Worm (Caenorhabditis elegans) whole organism, late embryonic: ENCODE measurements around the gene ZK896.5.
A peak's percentile ranks its signal among the peaks of the same experiment; 100 is the strongest.

Experiments used
- C38D4.7 ChIP-seq: fragments of 200-800 bp; sonication (Bioruptor generic); optimal IDR thresholded peaks from 2 replicates; lab custom pipeline; 2018; ENCODE audit warnings: mild to moderate bottlenecking, missing genetic modification characterization, moderate library complexity, missing compliant biosample characterization
- T23F11.4 ChIP-seq: fragments of 200-800 bp; sonication (Bioruptor generic); optimal IDR thresholded peaks from 2 replicates; lab custom pipeline; 2018; ENCODE audit warnings: mild to moderate bottlenecking, missing genetic modification characterization, missing compliant biosample characterization
- ama-1 ChIP-seq: fragments of 150-350 bp; optimal IDR thresholded peaks from 2 replicates; lab custom pipeline; 2014
- ceh-18 ChIP-seq: sonication (generic microtip); optimal IDR thresholded peaks from 2 replicates; lab custom pipeline; 2016; ENCODE audit warnings: missing genetic modification characterization, missing compliant biosample characterization
- ceh-19 ChIP-seq: fragments of 200-800 bp; sonication (Bioruptor generic); optimal IDR thresholded peaks from 2 replicates; lab custom pipeline; 2018; ENCODE audit warnings: mild to moderate bottlenecking, missing genetic modification characterization, missing compliant biosample characterization
- ceh-24 ChIP-seq: sonication (generic microtip); optimal IDR thresholded peaks from 2 replicates; lab custom pipeline; 2016; ENCODE audit warnings: mild to moderate bottlenecking, missing genetic modification characterization, missing compliant biosample characterization
- ceh-30 ChIP-seq: fragments of 150-350 bp; optimal IDR thresholded peaks from 2 replicates; lab custom pipeline; 2014; ENCODE audit warnings: missing biosample characterization, missing genetic modification characterization
- ceh-31 ChIP-seq: sonication (generic microtip); optimal IDR thresholded peaks from 2 replicates; lab custom pipeline; 2016; ENCODE audit warnings: missing genetic modification characterization, missing compliant biosample characterization
- ceh-45 ChIP-seq: fragments of 200-800 bp; sonication (Bioruptor generic); IDR thresholded peaks from 2 replicates; pipeline ENCODE4 v1.3.6; 2022; ENCODE audit warnings: missing genetic modification reagents, missing genetic modification characterization, missing compliant biosample characterization
- ceh-6 ChIP-seq: fragments of 200-800 bp; sonication (Bioruptor generic); optimal IDR thresholded peaks from 2 replicates; lab custom pipeline; 2018; ENCODE audit warnings: mild to moderate bottlenecking, missing genetic modification characterization, missing compliant biosample characterization
- che-1 ChIP-seq: sonication (generic microtip); optimal IDR thresholded peaks from 2 replicates; lab custom pipeline; 2016; ENCODE audit warnings: mild to moderate bottlenecking, missing genetic modification characterization, missing compliant biosample characterization
- dve-1 ChIP-seq: sonication (generic microtip); optimal IDR thresholded peaks from 2 replicates; lab custom pipeline; 2017; ENCODE audit warnings: antibody characterized with exemption, mild to moderate bottlenecking, missing genetic modification characterization, missing compliant biosample characterization
- elt-2 ChIP-seq: sonication (generic microtip); optimal IDR thresholded peaks from 2 replicates; lab custom pipeline; 2016; ENCODE audit warnings: missing genetic modification reagents, missing genetic modification characterization, missing compliant biosample characterization
- elt-4 ChIP-seq: sonication (generic microtip); optimal IDR thresholded peaks from 2 replicates; lab custom pipeline; 2016; ENCODE audit warnings: missing genetic modification characterization, missing compliant biosample characterization
- ets-4 ChIP-seq: sonication (generic microtip); optimal IDR thresholded peaks from 2 replicates; lab custom pipeline; 2016; ENCODE audit warnings: missing genetic modification characterization, missing compliant biosample characterization
- fax-1 ChIP-seq: sonication (generic microtip); optimal IDR thresholded peaks from 2 replicates; lab custom pipeline; 2016; ENCODE audit warnings: missing genotype, missing genetic modification characterization, missing compliant biosample characterization
- fkh-10 ChIP-seq: fragments of 150-350 bp; optimal IDR thresholded peaks from 2 replicates; lab custom pipeline; 2014; ENCODE audit warnings: missing biosample characterization, missing genetic modification reagents, missing genetic modification characterization
- fkh-6 ChIP-seq: sonication (generic microtip); optimal IDR thresholded peaks from 2 replicates; lab custom pipeline; 2016; ENCODE audit warnings: missing genetic modification characterization, missing compliant biosample characterization
- hlh-13 ChIP-seq: fragments of 200-800 bp; sonication (Bioruptor generic); optimal IDR thresholded peaks from 2 replicates; lab custom pipeline; 2018; ENCODE audit warnings: mild to moderate bottlenecking, missing genetic modification characterization, missing compliant biosample characterization
- hlh-30 ChIP-seq: sonication (generic microtip); optimal IDR thresholded peaks from 2 replicates; lab custom pipeline; 2017; ENCODE audit warnings: antibody characterized with exemption, missing genetic modification characterization, missing compliant biosample characterization; ENCODE audit not compliant: insufficient read depth
- lim-6 ChIP-seq: sonication (generic microtip); optimal IDR thresholded peaks from 2 replicates; lab custom pipeline; 2016; ENCODE audit warnings: missing genetic modification characterization, missing compliant biosample characterization
- lin-11 ChIP-seq: fragments of 200-800 bp; sonication (Bioruptor generic); optimal IDR thresholded peaks from 2 replicates; lab custom pipeline; 2018; ENCODE audit warnings: mild to moderate bottlenecking, missing genetic modification characterization, missing compliant biosample characterization
- nhr-232 ChIP-seq: sonication (generic microtip); optimal IDR thresholded peaks from 2 replicates; lab custom pipeline; 2016; ENCODE audit warnings: missing genetic modification characterization, missing compliant biosample characterization
- npax-4 ChIP-seq: sonication (generic microtip); optimal IDR thresholded peaks from 2 replicates; lab custom pipeline; 2016; ENCODE audit warnings: missing genetic modification characterization, missing compliant biosample characterization
- pag-3 ChIP-seq: sonication (generic microtip); optimal IDR thresholded peaks from 2 replicates; lab custom pipeline; 2016; ENCODE audit warnings: missing compliant biosample characterization, missing genetic modification characterization, borderline replicate concordance
- pax-1 ChIP-seq: fragments of 150-350 bp; optimal IDR thresholded peaks from 2 replicates; lab custom pipeline; 2014; ENCODE audit warnings: missing biosample characterization, missing genetic modification characterization
- pha-2 ChIP-seq: sonication (generic microtip); optimal IDR thresholded peaks from 2 replicates; lab custom pipeline; 2017; ENCODE audit warnings: mild to moderate bottlenecking, missing genetic modification characterization, missing compliant biosample characterization
- pha-4 ChIP-seq: fragments of 150-350 bp; optimal IDR thresholded peaks from 2 replicates; lab custom pipeline; 2018; ENCODE audit warnings: missing biosample characterization, missing genetic modification reagents, missing genetic modification characterization
- pqm-1 ChIP-seq: sonication (generic microtip); optimal IDR thresholded peaks from 2 replicates; lab custom pipeline; 2016; ENCODE audit warnings: missing genetic modification characterization, missing compliant biosample characterization
- sdc-2 ChIP-seq: sonication (generic microtip); optimal IDR thresholded peaks from 2 replicates; lab custom pipeline; 2016; ENCODE audit warnings: missing genotype, missing genetic modification characterization, missing compliant biosample characterization
- sox-2 ChIP-seq: fragments of 200-800 bp; sonication (Bioruptor generic); IDR thresholded peaks from 2 replicates; pipeline ENCODE4 v1.3.6; 2022; ENCODE audit warnings: missing genetic modification reagents, missing genetic modification characterization, missing compliant biosample characterization
- syd-9 ChIP-seq: sonication (generic microtip); optimal IDR thresholded peaks from 2 replicates; lab custom pipeline; 2016; ENCODE audit warnings: mild to moderate bottlenecking, missing genetic modification characterization, moderate library complexity, missing compliant biosample characterization
- tbx-7 ChIP-seq: sonication (generic microtip); optimal IDR thresholded peaks from 2 replicates; lab custom pipeline; 2016; ENCODE audit warnings: missing genotype, missing genetic modification characterization, missing compliant biosample characterization
- ttx-3 ChIP-seq: sonication (generic microtip); optimal IDR thresholded peaks from 2 replicates; lab custom pipeline; 2016; ENCODE audit warnings: missing genetic modification reagents, missing genetic modification characterization, missing compliant biosample characterization
- unc-3 ChIP-seq, 2 experiments: fragments of 200-800 bp in 1 of 2; sonication (Bioruptor generic) in 1 of 2; sonication (generic microtip) in 1 of 2; conservative IDR thresholded peaks in 1 of 2; optimal IDR thresholded peaks in 1 of 2; 2 replicates each; pipeline versions ENCODE4 v1.3.6 to Lab custom; 2016 to 2022; ENCODE audit warnings: missing compliant biosample characterization in 2 of 2, missing genetic modification characterization in 2 of 2, missing genetic modification reagents in 1 of 2
- unc-55 ChIP-seq: sonication (generic microtip); optimal IDR thresholded peaks from 2 replicates; lab custom pipeline; 2017; ENCODE audit warnings: missing biosample characterization, missing genetic modification reagents, missing genetic modification characterization
- unc-86 ChIP-seq: sonication (generic microtip); optimal IDR thresholded peaks from 2 replicates; lab custom pipeline; 2016; ENCODE audit warnings: missing genetic modification characterization, missing compliant biosample characterization
- zip-5 ChIP-seq: sonication (generic microtip); optimal IDR thresholded peaks from 2 replicates; lab custom pipeline; 2016; ENCODE audit warnings: missing genetic modification characterization, missing compliant biosample characterization
- ztf-16 ChIP-seq: sonication (generic microtip); optimal IDR thresholded peaks from 2 replicates; lab custom pipeline; 2017; ENCODE audit warnings: missing genetic modification characterization, missing compliant biosample characterization

The ZK896.5 gene

ce11 chrIV:12892194-12892593 is 12.7 kb upstream of the ZK896.5 start, which contains the start of gene K08D8.1:
Gene K08D8.1, plus strand, starts transcription at chrIV:12892494.
- TF ChIP-seq pqm-1 (no peak), ztf-16 (no peak), ceh-45 (GFP tag; lab: Robert Waterston, UW) (no peak), fax-1 (tag; lab: Kevin White, UChicago) (no peak), ceh-18 (tag; lab: Kevin White, UChicago) (no peak), pax-1 (tag; lab: Kevin White, UChicago) (no peak), ceh-31 (tag; lab: Kevin White, UChicago) (no peak), ceh-24 (tag; lab: Kevin White, UChicago) (no peak), zip-5 (tag; lab: Kevin White, UChicago) (no peak)

- no peak for TF ChIP-seq sdc-2 (tag; lab: Kevin White, UChicago)
- TF ChIP-seq unc-55 (GFP tag; lab: Kevin White, UChicago) = no peak
- TF ChIP-seq unc-3 (GFP tag; conservative IDR thresholded peaks at IDR 0.05; lab: Robert Waterston, UW) = no peak
- no peak for TF ChIP-seq unc-3 (tag; optimal IDR thresholded peaks at IDR 0.05; lab: Kevin White, UChicago)
- TF ChIP-seq ceh-30 (tag; lab: Kevin White, UChicago) = no peak
- no peak for TF ChIP-seq hlh-13 (GFP tag; lab: Kevin White, UChicago)
- no peak for TF ChIP-seq npax-4 (tag; lab: Kevin White, UChicago)
- TF ChIP-seq pax-1 (tag; lab: Kevin White, UChicago) = no peak
- no peak for TF ChIP-seq T23F11.4 (GFP tag; lab: Kevin White, UChicago)
- no peak for TF ChIP-seq lin-11
- TF ChIP-seq tbx-7 (tag; lab: Kevin White, UChicago) = no peak
- TF ChIP-seq ttx-3 (tag; lab: Kevin White, UChicago) = no peak
- TF ChIP-seq hlh-30 (tag; lab: Kevin White, UChicago) = no peak
- no peak for TF ChIP-seq pag-3
- no peak for TF ChIP-seq ztf-16
- no peak for TF ChIP-seq ama-1
Measured at ce11 chrIV:12891080-12891479, 11.6 kb upstream of the ZK896.5 start.

- peak; percentile 4 for TF ChIP-seq elt-2
- TF ChIP-seq unc-86 (tag; lab: Kevin White, UChicago) = no peak
- TF ChIP-seq syd-9 (tag; lab: Kevin White, UChicago) = no peak
Measured at ce11 chrIV:12890445-12890844, 11.0 kb upstream of the ZK896.5 start, which contains the start of gene K08D8.6. Gene K08D8.6, minus strand, starts transcription at chrIV:12890508.

ce11 chrIV:12886012-12886411 is 6.6 kb upstream of the ZK896.5 start:
- TF ChIP-seq pha-2 (tag; lab: Kevin White, UChicago) (no peak), pha-4 (tag; lab: Kevin White, UChicago) (no peak), ztf-16 (no peak), elt-2 (no peak), nhr-232 (tag; lab: Kevin White, UChicago) (no peak), ceh-6 (GFP tag; lab: Kevin White, UChicago) (no peak), fkh-6 (tag; lab: Kevin White, UChicago) (no peak), elt-4 (tag; lab: Kevin White, UChicago) (no peak)

ce11 chrIV:12883190-12883589 is 3.7 kb upstream of the ZK896.5 start, which contains the start of gene ZK896.4:
Gene ZK896.4, minus strand, starts transcription at chrIV:12883290.
- TF ChIP-seq lin-11 (no peak), lim-6 (tag; lab: Kevin White, UChicago) (no peak), pha-4 (tag; lab: Kevin White, UChicago) (no peak), unc-3 (GFP tag; conservative IDR thresholded peaks at IDR 0.05; lab: Robert Waterston, UW) (no peak), unc-3 (tag; optimal IDR thresholded peaks at IDR 0.05; lab: Kevin White, UChicago) (no peak), C38D4.7 (GFP tag; lab: Kevin White, UChicago) (no peak), ets-4 (tag; lab: Kevin White, UChicago) (no peak), syd-9 (tag; lab: Kevin White, UChicago) (no peak), ceh-45 (GFP tag; lab: Robert Waterston, UW) (no peak), sox-2 (GFP tag; lab: Robert Waterston, UW) (no peak), fkh-10 (GFP tag; lab: Kevin White, UChicago) (no peak), ceh-19 (GFP tag; lab: Kevin White, UChicago) (no peak), hlh-13 (GFP tag; lab: Kevin White, UChicago) (no peak), pha-2 (tag; lab: Kevin White, UChicago) (no peak), dve-1 (tag; lab: Kevin White, UChicago) (no peak), che-1 (no peak), unc-55 (GFP tag; lab: Kevin White, UChicago) (no peak)
